Fruit fly (Drosophila melanogaster) S2 (cell line): Measurements from ENCODE around the gene Tudor-SN.

Source experiments
- CG8478 ChIP-seq: fragments of >200 bp; optimal IDR thresholded peaks from 2 replicates; lab custom pipeline; 2018
- CTCF ChIP-seq, 2 experiments: fragments of >200 bp; optimal IDR thresholded peaks; 2 replicates each; lab custom pipeline; 2018

Gene Tudor-SN

DNA sequence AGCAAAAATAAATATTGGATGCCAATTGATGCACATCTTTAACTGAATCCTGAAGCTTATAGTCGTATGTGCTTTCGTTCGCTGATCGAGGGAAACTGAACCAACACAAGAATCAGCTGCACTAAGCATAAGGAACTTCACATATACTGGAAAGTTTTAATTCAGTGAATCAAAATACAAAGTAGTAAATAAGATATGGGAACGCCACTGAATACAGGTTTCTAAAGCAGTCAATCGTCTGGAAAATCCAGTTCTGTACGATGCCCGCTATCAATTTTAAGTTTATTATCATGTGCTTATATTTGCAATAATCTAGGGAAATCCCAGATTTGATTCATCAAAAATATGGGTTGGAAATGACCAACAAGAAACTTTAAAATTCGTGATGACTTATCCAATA, 31.9 kb downstream of the Tudor-SN start, which contains the start of gene CG34454:
CG34454 (minus strand) TSS at position 84 of the 400 bp plus-strand sequence.
- TF ChIP-seq CTCF (optimal IDR thresholded peaks at IDR 0.05; lab: Kevin White, UChicago) (no peak), CG8478 (lab: Kevin White, UChicago) (no peak)

DNA sequence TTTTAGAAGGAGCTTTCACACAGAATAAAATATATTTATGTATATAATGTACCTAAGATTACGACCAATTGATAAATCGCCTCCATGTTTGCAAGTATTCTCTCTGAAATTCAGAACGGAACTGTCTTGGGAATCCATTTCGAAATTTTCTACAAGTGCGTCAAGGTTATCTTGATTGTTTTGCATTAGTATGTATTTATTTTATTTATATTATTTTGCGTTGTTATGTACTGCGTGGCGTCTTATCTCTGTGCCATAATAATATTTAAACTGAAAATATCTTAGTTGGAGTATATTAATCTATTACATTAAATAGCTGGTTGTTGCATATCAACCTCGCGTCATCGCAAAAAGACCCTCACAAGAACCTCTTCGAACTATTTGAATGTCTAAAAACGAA, 32.7 kb downstream of the Tudor-SN start, which contains the start of gene CG42846:
CG42846 (minus strand) TSS at position 101 of the 400 bp plus-strand sequence.
- TF ChIP-seq CTCF (optimal IDR thresholded peaks at IDR 0.05; lab: Kevin White, UChicago) (no peak), CG8478 (lab: Kevin White, UChicago) (no peak)

DNA sequence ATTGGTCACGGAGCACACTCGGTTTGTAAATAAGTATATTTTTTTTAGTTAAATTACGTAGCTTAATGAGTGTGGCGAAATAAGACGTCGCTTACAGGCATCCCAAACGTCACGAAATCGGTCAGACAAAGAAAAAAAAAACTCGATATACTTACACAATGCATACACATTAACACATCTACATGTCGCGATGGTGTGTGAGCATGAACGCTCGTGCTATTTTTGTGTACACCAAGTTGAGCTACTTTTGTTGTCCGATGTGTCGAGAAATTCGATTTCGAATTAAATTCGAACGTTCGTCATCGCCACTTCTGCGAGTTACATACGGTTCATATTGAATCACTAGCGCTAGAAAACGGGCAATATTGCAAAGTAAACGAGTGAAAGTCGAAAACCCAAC, 39.1 kb downstream of the Tudor-SN start:
- TF ChIP-seq CTCF (optimal IDR thresholded peaks at IDR 0.05; lab: Kevin White, UChicago) (no peak), CG8478 (lab: Kevin White, UChicago) (no peak)

DNA sequence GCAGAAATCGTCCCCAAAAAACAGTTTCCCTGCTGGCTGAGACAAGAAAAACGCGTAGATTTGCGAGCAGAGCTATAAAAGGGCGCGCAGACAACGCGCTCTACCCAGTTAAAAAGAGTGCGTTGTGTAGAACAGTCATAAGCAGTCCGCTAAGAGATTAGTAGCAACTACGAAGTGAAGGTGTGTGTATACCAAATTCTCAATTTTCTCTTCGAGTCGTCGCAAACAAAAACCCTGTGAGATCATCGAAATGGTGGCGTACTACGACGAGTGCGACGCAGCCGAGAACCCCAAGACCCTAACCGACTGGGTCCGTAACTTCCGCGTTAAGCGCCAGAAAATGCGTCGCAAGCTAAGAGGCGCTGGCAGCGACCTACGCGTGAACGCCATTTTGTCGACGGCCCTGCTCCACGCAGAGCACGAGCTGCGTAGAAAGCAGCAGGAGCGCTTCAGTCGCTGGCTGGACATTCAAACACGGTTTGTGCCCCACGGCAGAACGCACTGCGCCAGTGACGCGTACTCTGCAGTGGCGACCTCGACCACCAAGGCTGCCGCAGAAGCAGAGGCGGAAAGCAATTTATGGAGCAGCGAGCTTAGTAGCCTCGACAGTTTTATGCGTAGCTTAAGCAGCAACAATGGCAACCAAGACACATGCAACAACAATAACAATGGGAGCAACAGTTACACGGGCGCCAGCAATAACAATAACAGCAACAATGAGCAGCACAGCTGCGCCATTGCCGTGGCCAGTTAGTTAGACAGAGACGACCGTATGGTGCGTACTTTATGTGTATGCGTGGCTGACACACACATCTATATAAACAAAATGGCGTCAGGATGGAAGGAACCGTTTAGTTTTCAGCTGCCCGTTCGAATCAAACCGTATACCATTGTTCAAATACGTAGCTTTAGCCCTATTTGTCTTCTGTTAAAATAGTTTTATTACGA, 39.9 kb downstream of the Tudor-SN start:
- TF ChIP-seq CTCF (optimal IDR thresholded peaks at IDR 0.05; lab: Kevin White, UChicago): no peak
- no peak for TF ChIP-seq CG8478 (lab: Kevin White, UChicago)

DNA sequence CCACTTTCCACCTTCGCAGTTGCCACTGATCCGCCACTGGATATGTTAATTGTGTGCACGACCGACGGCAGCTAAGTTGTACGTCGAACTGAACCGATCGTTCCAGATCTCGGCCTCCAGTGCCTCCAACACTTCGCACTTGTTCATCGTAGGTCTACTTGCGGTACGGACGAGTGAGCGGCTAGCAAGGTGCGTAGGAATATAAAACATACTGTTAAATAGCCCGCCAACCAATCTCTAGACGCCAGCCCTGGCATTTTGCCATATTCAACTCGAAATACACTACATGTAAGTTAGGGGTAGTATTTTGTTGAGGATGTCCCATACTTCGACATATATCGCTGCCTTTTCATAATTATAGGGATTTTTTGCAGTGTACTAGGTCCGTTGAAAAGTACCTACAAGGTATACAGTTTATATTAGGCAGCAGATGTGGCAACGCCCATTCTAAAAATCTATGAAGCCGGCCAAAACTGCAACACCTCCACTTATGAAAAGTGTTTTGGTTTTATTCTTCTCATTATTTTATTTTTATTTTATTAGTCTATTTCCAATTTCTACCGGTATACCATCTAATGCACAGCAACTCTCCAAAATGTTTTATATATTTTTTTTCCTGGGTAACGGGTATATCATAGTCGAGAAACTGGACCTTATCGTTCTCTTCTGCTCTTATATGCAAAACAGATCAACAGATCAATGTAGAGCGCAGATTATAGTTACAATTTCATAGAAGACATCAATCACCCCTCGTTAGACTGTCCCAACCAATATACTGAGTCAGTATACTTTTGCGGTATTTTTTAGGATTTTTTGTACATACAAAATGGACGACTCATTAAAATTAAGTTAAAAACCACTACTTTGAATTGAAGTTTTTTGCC, 40.9 kb downstream of the Tudor-SN start, which contains the start of the genes pyx and CG33229:
pyx (minus strand) TSS at position 51 of the 884 bp plus-strand sequence.
CG33229 (plus strand) TSS at position 834 of the 884 bp plus-strand sequence.
- TF ChIP-seq CTCF (optimal IDR thresholded peaks at IDR 0.05; lab: Kevin White, UChicago): no peak
- TF ChIP-seq CG8478 (lab: Kevin White, UChicago): no peak

DNA sequence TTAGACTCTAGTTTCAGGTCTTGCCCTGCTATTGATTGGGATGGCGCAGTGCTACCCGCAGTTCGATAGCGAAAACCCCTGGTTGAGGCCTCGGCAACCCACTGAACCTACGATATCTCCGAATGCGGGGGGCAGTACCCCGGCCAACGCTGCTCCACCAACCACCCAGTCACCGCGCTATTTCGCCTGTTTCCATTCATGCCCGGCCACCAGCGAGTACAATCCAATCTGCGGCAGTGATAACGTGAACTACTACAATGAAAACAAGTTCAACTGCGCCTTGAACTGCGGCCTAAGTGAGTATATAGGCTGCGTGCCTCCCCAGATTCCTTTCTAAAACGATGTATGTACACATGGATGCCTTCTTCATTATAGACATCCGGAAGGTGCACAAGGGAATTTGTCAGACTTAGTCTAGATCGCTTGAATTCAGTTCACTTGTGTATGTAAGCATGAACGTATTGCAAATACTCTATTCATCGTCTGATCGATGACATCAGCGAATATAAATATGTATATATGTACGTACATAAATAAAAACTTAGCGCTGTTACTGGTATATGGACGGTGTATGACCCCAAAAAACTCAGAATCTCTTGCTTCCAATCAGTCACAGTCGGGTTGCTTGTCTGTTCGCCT, 46.6 kb downstream of the Tudor-SN start, which contains the start of gene CG13877:
CG13877 (plus strand) TSS at position 589 of the 639 bp plus-strand sequence.
- TF ChIP-seq CG8478 (lab: Kevin White, UChicago) (no peak), CTCF (optimal IDR thresholded peaks at IDR 0.05; lab: Kevin White, UChicago) (no peak)

DNA sequence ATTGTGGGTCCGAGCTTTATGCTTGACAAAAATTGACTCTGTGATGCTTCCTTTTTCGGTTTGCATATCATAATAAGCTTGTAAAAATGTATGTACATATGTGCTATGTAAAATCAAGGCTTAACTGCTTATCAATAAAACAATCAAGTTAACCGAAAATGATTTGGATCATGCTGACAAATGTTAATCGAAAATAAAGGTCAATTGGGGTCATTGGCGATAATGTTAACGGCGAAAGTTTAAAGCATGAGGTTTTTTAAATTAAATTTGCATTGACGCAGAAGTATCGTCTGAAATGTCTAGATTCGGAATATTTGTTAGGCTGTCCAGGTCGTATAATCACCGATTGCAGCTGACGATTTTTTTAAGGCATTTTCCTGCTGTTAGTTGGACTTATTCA, 47.9 kb downstream of the Tudor-SN start, which contains the start of gene Kaz1-ORFB:
Kaz1-ORFB (plus strand) TSS at position 301 of the 400 bp plus-strand sequence.
- TF ChIP-seq CTCF (optimal IDR thresholded peaks at IDR 0.05; lab: Kevin White, UChicago): no peak
- TF ChIP-seq CG8478 (lab: Kevin White, UChicago): no peak

DNA sequence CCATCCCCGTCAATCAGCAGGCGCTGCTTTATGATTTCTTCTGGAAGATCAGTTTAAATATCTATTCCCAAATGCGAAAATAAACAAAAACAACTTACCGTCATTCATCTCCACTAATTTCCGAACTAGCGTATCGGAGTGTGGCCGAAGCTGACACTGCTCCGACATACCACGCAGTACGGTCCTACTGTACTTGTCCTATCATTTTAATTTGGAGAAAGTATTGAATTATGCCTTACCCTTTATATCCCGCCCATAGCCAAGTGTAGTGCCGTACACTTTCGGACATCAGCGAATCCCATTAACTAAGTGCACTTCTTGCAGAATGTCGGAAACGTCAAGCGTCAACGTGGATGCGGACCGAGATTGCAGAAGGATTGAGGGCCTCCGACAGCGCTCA, 51.7 kb downstream of the Tudor-SN start, which contains the start of the genes thoc7 and Dis3l2:
thoc7 (minus strand) TSS at position 168 of the 400 bp plus-strand sequence.
Dis3l2 (plus strand) TSS at position 190 of the 400 bp plus-strand sequence.
- TF ChIP-seq CG8478 (lab: Kevin White, UChicago) (no peak), CTCF (optimal IDR thresholded peaks at IDR 0.05; lab: Kevin White, UChicago) (no peak)

DNA sequence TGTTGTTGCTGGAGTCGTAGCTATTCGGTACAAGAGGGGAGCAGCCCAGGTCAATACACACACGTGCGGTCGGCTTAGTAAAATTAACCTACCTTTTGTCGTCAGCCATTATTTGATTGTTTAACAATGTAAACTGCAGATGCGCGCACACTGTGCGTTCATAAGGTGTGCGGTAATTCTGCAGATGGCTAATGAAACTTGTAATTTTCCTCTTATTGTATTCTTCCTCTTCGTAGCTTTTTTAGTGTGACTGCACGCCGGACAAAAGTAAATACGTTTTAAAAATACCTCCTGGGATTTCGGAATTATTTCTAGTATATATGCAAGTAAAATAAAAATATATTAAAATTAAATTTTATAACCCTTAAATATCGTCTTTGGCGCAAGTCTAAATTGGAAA, 53.0 kb downstream of the Tudor-SN start, which contains the start of gene Prp4k:
Prp4k (minus strand) TSS at position 258 of the 400 bp plus-strand sequence.
- TF ChIP-seq CTCF (optimal IDR thresholded peaks at IDR 0.05; lab: Kevin White, UChicago) (no peak), CG8478 (lab: Kevin White, UChicago) (no peak)
